Fruit fly (Drosophila melanogaster): ENCODE measurements around the gene CG4607.

The CG4607 gene

dm6 chrX:7101302-7102012, 32.2 kb downstream of the CG4607 start:
- TF ChIP-seq CG8159 (tag; optimal IDR thresholded peaks at IDR 0.05) (peak; percentile 88), CG34367 (tag; optimal IDR thresholded peaks at IDR 0.05) (peak; percentile 88), CG8301 (tag; optimal IDR thresholded peaks at IDR 0.05) (peak; percentile 86), CG32121 (GFP tag; IDR thresholded peaks at IDR 0.05) (peak; percentile 86), gl (tag; optimal IDR thresholded peaks at IDR 0.05) (peak; percentile 68), CG12605 (GFP tag; IDR thresholded peaks at IDR 0.05) (peak; percentile 88), CG14655 (GFP tag; optimal IDR thresholded peaks at IDR 0.05) (peak; percentile 88), EcR (GFP tag; optimal IDR thresholded peaks at IDR 0.05) (peak; percentile 22), D1 (tag; optimal IDR thresholded peaks at IDR 0.05) (no peak), rn (GFP tag; IDR thresholded peaks at IDR 0.05) (peak; percentile 63), CG10348 (GFP tag; IDR thresholded peaks at IDR 0.05) (no peak), Snoo (tag; optimal IDR thresholded peaks at IDR 0.05) (peak; percentile 66), fd96Ca (GFP tag; IDR thresholded peaks at IDR 0.05) (0 out of 3 replicates have a peak, but pooled peaks have one; percentile 39), CG15710 (tag; optimal IDR thresholded peaks at IDR 0.05) (peak; percentile 94), Pif1A (GFP tag; optimal IDR thresholded peaks at IDR 0.05) (peak; percentile 67), CG4496 (GFP tag; IDR thresholded peaks at IDR 0.05) (peak; percentile 75; the same call in 2 of the 3 replicates), CG9948 (tag; optimal IDR thresholded peaks at IDR 0.05) (peak; percentile 90), CG17806 (tag; optimal IDR thresholded peaks at IDR 0.05) (peak; percentile 85), Pif1B (GFP tag; optimal IDR thresholded peaks at IDR 0.05) (peak; percentile 70), Ets98B (GFP tag; IDR thresholded peaks at IDR 0.05) (peak; percentile 65), CG13204 (GFP tag; optimal IDR thresholded peaks at IDR 0.05) (peak; percentile 84)

- TF ChIP-seq Ets98B (GFP tag; IDR thresholded peaks at IDR 0.05) (no peak), fd96Ca (GFP tag; IDR thresholded peaks at IDR 0.05) (peak; percentile 8; the same call in 1 of the 3 replicates), CG4496 (GFP tag; IDR thresholded peaks at IDR 0.05) (peak; percentile 56; the same call in 2 of the 3 replicates)
These were observed 32.9 kb downstream of the CG4607 start, which contains the start of gene CG4615 for dm6 chrX:7102013-7102520. Gene CG4615 (minus strand): TSS chrX:7102300.

DNA sequence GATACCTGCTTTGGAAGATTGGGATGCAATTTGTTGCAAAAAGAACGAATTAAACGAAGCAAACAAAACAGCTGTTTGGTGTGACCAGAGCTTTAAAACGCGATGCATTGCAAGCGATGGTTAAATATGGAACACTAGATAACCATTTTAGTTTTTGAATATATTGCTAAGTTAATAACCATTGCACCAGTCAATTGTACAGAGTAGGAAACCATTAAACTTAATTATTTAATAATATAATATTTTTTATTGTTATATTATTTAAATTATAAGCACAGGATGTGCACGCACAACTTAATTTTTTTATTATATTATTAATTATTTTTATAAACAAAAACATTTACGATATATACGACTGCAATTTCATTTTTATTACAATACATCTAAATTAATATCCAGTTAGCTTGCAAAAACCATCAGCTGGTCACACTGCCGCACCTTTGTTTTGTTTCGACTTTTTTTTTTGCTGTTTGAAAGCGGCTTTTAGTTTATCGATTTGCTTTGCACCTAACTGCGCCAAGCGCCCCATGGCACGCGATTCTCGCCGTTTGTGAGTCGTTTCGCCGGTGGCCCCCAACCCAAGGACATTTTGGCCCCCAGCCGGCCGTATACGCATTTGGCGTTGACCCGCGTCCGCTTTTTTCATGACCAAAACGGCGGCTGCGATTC, 35.3 kb downstream of the CG4607 start, which contains the start of the genes CG4617 and CG8300:
Gene CG4617 (minus strand): TSS at position 92 of the 669 bp plus-strand sequence.
Gene CG8300 (plus strand): TSS at position 486 of the 669 bp plus-strand sequence.
- TF ChIP-seq CG12605 (GFP tag; IDR thresholded peaks at IDR 0.05): no peak
- no peak for TF ChIP-seq rn (GFP tag; IDR thresholded peaks at IDR 0.05)
- TF ChIP-seq CG15710 (tag; optimal IDR thresholded peaks at IDR 0.05): peak; percentile 27
- no peak for TF ChIP-seq CG8301 (tag; optimal IDR thresholded peaks at IDR 0.05)
- no peak for TF ChIP-seq CG17806 (tag; optimal IDR thresholded peaks at IDR 0.05)
- TF ChIP-seq EcR (GFP tag; optimal IDR thresholded peaks at IDR 0.05): no peak
- peak; percentile 9 for TF ChIP-seq Snoo (tag; optimal IDR thresholded peaks at IDR 0.05)
- TF ChIP-seq CG4496 (GFP tag; IDR thresholded peaks at IDR 0.05): no peak
- TF ChIP-seq CG10348 (GFP tag; IDR thresholded peaks at IDR 0.05): no peak
- no peak for TF ChIP-seq gl (tag; optimal IDR thresholded peaks at IDR 0.05)
- no peak for TF ChIP-seq CG14655 (GFP tag; optimal IDR thresholded peaks at IDR 0.05)
- peak; percentile 30 for TF ChIP-seq CG8159 (tag; optimal IDR thresholded peaks at IDR 0.05)
- no peak for TF ChIP-seq CG9948 (tag; optimal IDR thresholded peaks at IDR 0.05)
- no peak for TF ChIP-seq D1 (tag; optimal IDR thresholded peaks at IDR 0.05)
- no peak for TF ChIP-seq Ets98B (GFP tag; IDR thresholded peaks at IDR 0.05)
- TF ChIP-seq fd96Ca (GFP tag; IDR thresholded peaks at IDR 0.05): no peak
- no peak for TF ChIP-seq Pif1A (GFP tag; optimal IDR thresholded peaks at IDR 0.05)
- no peak for TF ChIP-seq Pif1B (GFP tag; optimal IDR thresholded peaks at IDR 0.05)
- TF ChIP-seq CG32121 (GFP tag; IDR thresholded peaks at IDR 0.05): no peak
- no peak for TF ChIP-seq CG13204 (GFP tag; optimal IDR thresholded peaks at IDR 0.05)
- TF ChIP-seq CG34367 (tag; optimal IDR thresholded peaks at IDR 0.05): no peak

- TF ChIP-seq CG4496 (GFP tag; IDR thresholded peaks at IDR 0.05) (no peak), CG8301 (tag; optimal IDR thresholded peaks at IDR 0.05) (no peak)
These were observed 36.3 kb downstream of the CG4607 start for dm6 chrX:7105533-7105932.

DNA sequence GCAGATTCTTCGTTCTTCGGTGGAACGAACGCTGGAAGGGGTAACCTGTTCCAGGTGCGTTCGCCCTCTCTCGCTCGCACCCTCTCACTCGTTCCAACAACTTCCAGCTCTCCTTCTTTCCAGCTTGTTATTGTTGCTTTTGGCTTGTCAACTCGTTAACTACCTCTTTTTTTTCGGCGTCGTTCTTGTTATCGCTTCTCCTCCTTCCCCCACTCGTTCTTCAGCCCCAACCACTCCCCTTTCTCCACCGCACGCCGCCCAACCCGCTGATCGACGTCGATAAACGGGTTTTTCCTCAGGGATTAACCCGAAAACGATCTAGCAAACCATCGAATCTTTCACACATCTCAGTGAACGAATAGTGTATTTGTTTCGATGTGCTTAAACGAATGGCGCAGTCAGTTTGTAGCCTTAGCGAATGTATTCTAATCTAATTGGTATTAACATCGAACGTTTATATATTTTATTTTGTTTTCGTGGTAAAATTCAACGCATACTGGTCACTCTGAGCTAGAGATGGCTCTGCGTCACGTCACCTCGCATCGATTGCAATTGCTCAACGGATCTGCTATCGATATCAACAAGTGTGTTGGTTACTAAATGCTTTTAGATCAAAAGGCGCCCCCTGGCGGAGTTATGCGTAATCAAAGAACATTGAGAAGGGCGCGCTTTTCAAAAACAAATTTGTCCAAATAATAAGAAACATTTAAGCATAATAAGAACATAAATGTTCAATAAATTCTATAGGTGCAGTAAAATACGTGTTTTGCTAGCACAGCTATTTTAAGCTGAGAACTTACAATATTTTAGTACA, 40.8 kb downstream of the CG4607 start, which contains the start of gene fz4:
Gene fz4 (minus strand): TSS at position 529 of the 814 bp plus-strand sequence.
- TF ChIP-seq EcR (GFP tag; optimal IDR thresholded peaks at IDR 0.05): peak; percentile 70
- 0 out of 3 replicates have a peak, but pooled peaks have one; percentile 12 for TF ChIP-seq CG4496 (GFP tag; IDR thresholded peaks at IDR 0.05)
- TF ChIP-seq CG13204 (GFP tag; optimal IDR thresholded peaks at IDR 0.05): peak; percentile 11
- peak; percentile 27; the same call in 1 of the 2 replicates for TF ChIP-seq Ets98B (GFP tag; IDR thresholded peaks at IDR 0.05)
- TF ChIP-seq Pif1A (GFP tag; optimal IDR thresholded peaks at IDR 0.05): no peak
- TF ChIP-seq CG32121 (GFP tag; IDR thresholded peaks at IDR 0.05): no peak

Data from whole organism, pupa.